Worm (Caenorhabditis elegans) whole organism, early embryonic: ENCODE measurements around the gene F45E1.1.

Experiments
- B0310.2 ChIP-seq: sonication (generic microtip); optimal IDR thresholded peaks from 2 replicates; lab custom pipeline; 2016; ENCODE audit warnings: mild to moderate bottlenecking, missing genetic modification characterization, missing compliant biosample characterization
- aly-1 ChIP-seq: sonication (generic microtip); optimal IDR thresholded peaks from 2 replicates; lab custom pipeline; 2016; ENCODE audit warnings: missing genetic modification characterization, missing compliant biosample characterization
- hnd-1 ChIP-seq: sonication (generic microtip); optimal IDR thresholded peaks from 2 replicates; lab custom pipeline; 2016; ENCODE audit warnings: missing genetic modification characterization, missing compliant biosample characterization
- tbx-37 ChIP-seq: fragments of 200-800 bp; sonication (Bioruptor generic); conservative IDR thresholded peaks from 2 replicates; pipeline ENCODE4 v1.3.6; 2022; ENCODE audit warnings: missing genetic modification reagents, missing genetic modification characterization, missing compliant biosample characterization

- TF ChIP-seq aly-1 (tag; lab: Kevin White, UChicago) (no peak), hnd-1 (tag; lab: Kevin White, UChicago) (no peak), tbx-37 (no peak), B0310.2 (tag; lab: Kevin White, UChicago) (no peak)
Measured at ce11 chrX:8052055-8052454, 48.6 kb downstream of the F45E1.1 start.
